Worm (Caenorhabditis elegans) whole organism, midembryonic: ENCODE results near the gene H41C03.2.

Source experiments
- cog-1 ChIP-seq: sonication (generic microtip); optimal IDR thresholded peaks from 2 replicates; lab custom pipeline; 2016; ENCODE audit warnings: missing genetic modification characterization, missing compliant biosample characterization
- flt-1 ChIP-seq: fragments of 200-800 bp; sonication (Bioruptor generic); IDR thresholded peaks from 2 replicates; pipeline ENCODE4 v1.3.6; 2022; ENCODE audit warnings: missing genetic modification characterization, missing compliant biosample characterization
- tab-1 ChIP-seq: fragments of 200-800 bp; sonication (Bioruptor generic); IDR thresholded peaks from 2 replicates; pipeline ENCODE4 v1.3.6; 2022; ENCODE audit warnings: missing genetic modification characterization, missing compliant biosample characterization
- ztf-29 ChIP-seq: fragments of 200-800 bp; sonication (Bioruptor generic); IDR thresholded peaks from 2 replicates; pipeline ENCODE4 v1.3.6; 2022; ENCODE audit warnings: missing genetic modification reagents, missing genetic modification characterization, missing compliant biosample characterization

- TF ChIP-seq tab-1 (GFP tag; lab: Robert Waterston, UW), result no peak
- TF ChIP-seq cog-1 (tag; lab: Kevin White, UChicago), result no peak
- TF ChIP-seq ztf-29 (GFP tag; lab: Robert Waterston, UW), result no peak
- no peak for TF ChIP-seq flt-1 (GFP tag; lab: Robert Waterston, UW)
Observed at ce11 chrII:5828486-5828885, 23.4 kb downstream of the H41C03.2 start, which contains the start of gene ZK1248.11.
